Fruit fly (Drosophila melanogaster) whole organism, wandering third instar larva: ENCODE measurements around the gene Irk3.

Experiments used
- Abd-B ChIP-seq: fragments of >200 bp; optimal IDR thresholded peaks from 2 replicates; lab custom pipeline; 2017; ENCODE audit warnings: missing biosample characterization, missing genetic modification characterization
- Dfd ChIP-seq: fragments of >200 bp; optimal IDR thresholded peaks from 2 replicates; lab custom pipeline; 2017; ENCODE audit warnings: missing biosample characterization, missing genetic modification characterization
- GATAd ChIP-seq: sonication (Bioruptor generic); optimal IDR thresholded peaks from 2 replicates; lab custom pipeline; 2016; ENCODE audit warnings: missing biosample characterization, missing genetic modification characterization
- HLH106 ChIP-seq: fragments of 200-800 bp; optimal IDR thresholded peaks from 3 replicates; lab custom pipeline; 2019; ENCODE audit warnings: missing biosample characterization, mild to moderate bottlenecking, missing genetic modification characterization, moderate library complexity
- Jra ChIP-seq: sonication (Bioruptor generic); optimal IDR thresholded peaks from 2 replicates; lab custom pipeline; 2016; ENCODE audit warnings: missing biosample characterization, missing genetic modification characterization
- Myc ChIP-seq: fragments of >200 bp; optimal IDR thresholded peaks from 2 replicates; lab custom pipeline; 2017
- N ChIP-seq: fragments of >200 bp; optimal IDR thresholded peaks from 2 replicates; lab custom pipeline; 2018; ENCODE audit warnings: missing biosample characterization, missing external identifiers, missing genetic modification characterization
- OdsH ChIP-seq: fragments of 200-800 bp; sonication (Bioruptor generic); optimal IDR thresholded peaks from 2 replicates; lab custom pipeline; 2016; ENCODE audit warnings: missing biosample characterization, mild to moderate bottlenecking, missing genetic modification characterization
- dsf ChIP-seq: sonication (Bioruptor generic); optimal IDR thresholded peaks from 2 replicates; lab custom pipeline; 2016; ENCODE audit warnings: missing biosample characterization, missing genetic modification characterization, borderline replicate concordance
- fru ChIP-seq: fragments of 200-800 bp; sonication (Bioruptor generic); optimal IDR thresholded peaks from 3 replicates; lab custom pipeline; 2016; ENCODE audit warnings: missing biosample characterization, mild to moderate bottlenecking, missing genetic modification characterization
- lola ChIP-seq: fragments of >200 bp; optimal IDR thresholded peaks from 2 replicates; lab custom pipeline; 2017; ENCODE audit warnings: missing biosample characterization, missing genetic modification characterization
- pan ChIP-seq: fragments of >200 bp; optimal IDR thresholded peaks from 2 replicates; lab custom pipeline; 2017
- psq ChIP-seq: fragments of 200-800 bp; sonication (Bioruptor generic); optimal IDR thresholded peaks from 3 replicates; lab custom pipeline; 2017; ENCODE audit warnings: missing biosample characterization, mild to moderate bottlenecking, missing genetic modification characterization, moderate library complexity
- usp ChIP-seq: fragments of >200 bp; optimal IDR thresholded peaks from 2 replicates; lab custom pipeline; 2017; ENCODE audit warnings: missing biosample characterization, missing genetic modification characterization

- TF ChIP-seq Dfd (GFP tag; lab: Kevin White, UChicago), result no peak
- TF ChIP-seq usp (GFP tag; lab: Kevin White, UChicago), result no peak
- TF ChIP-seq Jra (GFP tag; lab: Kevin White, UChicago), result no peak
- TF ChIP-seq pan, result no peak
- no peak for TF ChIP-seq dsf (GFP tag; lab: Kevin White, UChicago)
- TF ChIP-seq Abd-B (GFP tag; lab: Kevin White, UChicago), result no peak
- TF ChIP-seq HLH106, result no peak
- no peak for TF ChIP-seq N (GFP tag; lab: Kevin White, UChicago)
- TF ChIP-seq fru (GFP tag; lab: Kevin White, UChicago), result peak; percentile 53
- TF ChIP-seq OdsH (GFP tag; lab: Kevin White, UChicago), result peak; percentile 36
- no peak for TF ChIP-seq GATAd (GFP tag; lab: Kevin White, UChicago)
- TF ChIP-seq psq (GFP tag; lab: Kevin White, UChicago), result no peak
- no peak for TF ChIP-seq Myc (lab: Kevin White, UChicago)
- no peak for TF ChIP-seq lola
These were observed 5.7 kb downstream of the Irk3 start for dm6 chr2L:18707844-18708238.
